Fruit fly (Drosophila melanogaster) whole organism: ENCODE data around the gene CG32669.

Source experiments
- CG8478 ChIP-seq: fragments of >200 bp; optimal IDR thresholded peaks from 2 replicates; lab custom pipeline; 2018; ENCODE audit warnings: inconsistent platforms
- EcR ChIP-seq, 2 experiments: fragments of >200 bp; optimal IDR thresholded peaks; 2 replicates each; lab custom pipeline; 2017; ENCODE audit warnings: missing biosample characterization in 2 of 2, missing genetic modification characterization in 2 of 2, missing genetic modification reagents in 2 of 2
- pan ChIP-seq: fragments of >200 bp; optimal IDR thresholded peaks from 2 replicates; lab custom pipeline; 2017
- psq ChIP-seq: fragments of >200 bp; optimal IDR thresholded peaks from 2 replicates; lab custom pipeline; 2017
- usp ChIP-seq: fragments of >200 bp; optimal IDR thresholded peaks from 2 replicates; lab custom pipeline; 2017; ENCODE audit warnings: missing biosample characterization, missing genetic modification characterization, mixed read lengths

dm6 chrX:10857853-10858252 is 13.0 kb upstream of the CG32669 start:
- TF ChIP-seq EcR (GFP tag; optimal IDR thresholded peaks at IDR 0.05; lab: Kevin White, UChicago) (no peak), psq (lab: Kevin White, UChicago) (no peak), CG8478 (peak; percentile 67), pan (lab: Kevin White, UChicago) (no peak), usp (GFP tag; lab: Kevin White, UChicago) (no peak)
